Fruit fly (Drosophila melanogaster): ENCODE measurements around the gene CG31777.

DNA sequence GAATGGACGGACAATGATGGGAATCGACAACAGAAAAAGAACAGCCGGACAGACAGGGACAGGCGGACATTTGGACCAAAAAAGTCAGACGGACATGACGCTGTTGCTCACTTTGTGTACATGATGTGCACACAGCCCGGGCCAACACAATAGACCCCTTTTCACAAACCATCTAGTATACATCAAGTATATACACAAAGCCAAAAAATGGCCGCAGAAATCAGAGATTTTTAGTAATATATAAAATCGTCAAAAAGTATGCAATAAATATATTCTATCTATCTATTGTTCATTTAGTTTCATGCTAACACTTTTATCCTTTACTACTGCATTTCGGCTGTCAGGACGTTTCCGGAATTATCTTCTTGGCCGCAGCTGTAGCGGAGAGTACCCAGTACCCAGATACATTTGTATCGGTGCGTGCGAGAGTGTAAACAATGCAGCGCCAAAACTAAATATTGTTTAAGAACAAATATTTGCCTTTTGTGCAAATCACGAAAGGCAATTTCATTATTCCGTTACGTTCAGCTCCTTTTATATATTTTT, 12.6 kb upstream of the CG31777 start:
- no peak for TF ChIP-seq h (optimal IDR thresholded peaks at IDR 0.05)
- TF ChIP-seq Sin3A (optimal IDR thresholded peaks at IDR 0.05): no peak
- TF ChIP-seq insv (optimal IDR thresholded peaks at IDR 0.05): no peak
- no peak for TF ChIP-seq Myc (optimal IDR thresholded peaks at IDR 0.05)
- no peak for TF ChIP-seq psq (optimal IDR thresholded peaks at IDR 0.05)
